Worm (Caenorhabditis elegans): ENCODE results near the gene efl-2.

Gene efl-2

ce11 chrII:13454839-13455238, 48.9 kb downstream of the efl-2 start:
- TF ChIP-seq cog-1 (tag; optimal IDR thresholded peaks at IDR 0.05) (no peak), klf-2 (GFP tag; conservative IDR thresholded peaks at IDR 0.05) (no peak), T22C8.4 (GFP tag; IDR thresholded peaks at IDR 0.05) (peak; percentile 57), ztf-23 (GFP tag; IDR thresholded peaks at IDR 0.05) (no peak)

- TF ChIP-seq tab-1 (GFP tag; IDR thresholded peaks at IDR 0.05) (no peak), ztf-29 (GFP tag; IDR thresholded peaks at IDR 0.05) (no peak), ref-1 (GFP tag; conservative IDR thresholded peaks at IDR 0.05) (no peak), ztf-23 (GFP tag; IDR thresholded peaks at IDR 0.05) (0 out of 2 replicates have a peak, but pooled peaks have one; percentile 9), klf-2 (GFP tag; conservative IDR thresholded peaks at IDR 0.05) (no peak), flt-1 (GFP tag; IDR thresholded peaks at IDR 0.05) (no peak), med-1 (GFP tag; optimal IDR thresholded peaks at IDR 0.05; ENCODE audit: insufficient read depth) (no peak)
Measured at ce11 chrII:13456622-13457021, 50.7 kb downstream of the efl-2 start.

ce11 chrII:13460592-13461395, 54.9 kb downstream of the efl-2 start, which contains the start of gene pqn-27:
pqn-27 (minus strand) TSS chrII:13460642.
- TF ChIP-seq med-1 (GFP tag; optimal IDR thresholded peaks at IDR 0.05; ENCODE audit: insufficient read depth): no peak
- no peak for TF ChIP-seq T22C8.4 (GFP tag; IDR thresholded peaks at IDR 0.05)
- 0 out of 2 replicates have a peak, but pooled peaks have one; percentile 6 for TF ChIP-seq flt-1 (GFP tag; IDR thresholded peaks at IDR 0.05)
- peak; percentile 60 for TF ChIP-seq cog-1 (tag; optimal IDR thresholded peaks at IDR 0.05)
- TF ChIP-seq ref-1 (GFP tag; conservative IDR thresholded peaks at IDR 0.05): 0 out of 2 replicates have a peak, but pooled peaks have one; percentile 6
- no peak for TF ChIP-seq tab-1 (GFP tag; IDR thresholded peaks at IDR 0.05)
- TF ChIP-seq klf-2 (GFP tag; conservative IDR thresholded peaks at IDR 0.05): no peak
- no peak for TF ChIP-seq ztf-29 (GFP tag; IDR thresholded peaks at IDR 0.05)
- TF ChIP-seq ztf-23 (GFP tag; IDR thresholded peaks at IDR 0.05): no peak

Measured in whole organism, midembryonic.